Fruit fly (Drosophila melanogaster) whole organism, embryonic: Measurements from ENCODE around the gene Shc.
A peak's percentile ranks its signal among the peaks of the same experiment; 100 is the strongest.

Experiments
- Abd-B ChIP-seq: fragments of 200-800 bp; sonication (Bioruptor generic); optimal IDR thresholded peaks from 2 replicates; lab custom pipeline; 2018; ENCODE audit warnings: missing biosample characterization, mild to moderate bottlenecking, missing genetic modification characterization, moderate library complexity
- Antp ChIP-seq: fragments of 200-800 bp; sonication (Bioruptor generic); optimal IDR thresholded peaks from 3 replicates; lab custom pipeline; 2016; ENCODE audit warnings: missing biosample characterization, missing genetic modification characterization
- Atf-2 ChIP-seq: fragments of 200-800 bp; sonication (Bioruptor generic); optimal IDR thresholded peaks from 2 replicates; lab custom pipeline; 2016; ENCODE audit warnings: missing biosample characterization, missing genetic modification characterization
- CG10321 ChIP-seq: fragments of 200-800 bp; sonication (Bioruptor generic); IDR thresholded peaks from 2 replicates; pipeline ENCODE4 v1.3.6; 2022; ENCODE audit warnings: missing biosample characterization, missing genetic modification characterization
- CG10543 ChIP-seq: fragments of 200-800 bp; sonication (Bioruptor generic); optimal IDR thresholded peaks from 3 replicates; lab custom pipeline; 2017; ENCODE audit warnings: missing biosample characterization, mild to moderate bottlenecking, missing genetic modification characterization, moderate library complexity
- CG14860 ChIP-seq: fragments of 200-800 bp; sonication (Bioruptor generic); IDR thresholded peaks from 3 replicates; pipeline ENCODE4 v1.3.6; 2022; ENCODE audit warnings: missing biosample characterization, missing genetic modification characterization; ENCODE audit not compliant: partially characterized antibody
- CG15073 ChIP-seq: fragments of 200-800 bp; sonication (Bioruptor generic); optimal IDR thresholded peaks from 2 replicates; lab custom pipeline; 2016; ENCODE audit warnings: missing biosample characterization, missing genetic modification characterization
- CG1603 ChIP-seq: fragments of 200-800 bp; sonication (Bioruptor generic); optimal IDR thresholded peaks from 2 replicates; lab custom pipeline; 2019; ENCODE audit warnings: missing biosample characterization, mild to moderate bottlenecking, missing genetic modification characterization, moderate library complexity
- CG17186 ChIP-seq: fragments of 200-800 bp; sonication (Bioruptor generic); optimal IDR thresholded peaks from 3 replicates; lab custom pipeline; 2017; ENCODE audit warnings: missing biosample characterization, missing genetic modification reagents, missing genetic modification characterization
- CG31441 ChIP-seq: fragments of 200-800 bp; sonication (Bioruptor generic); IDR thresholded peaks from 2 replicates; pipeline ENCODE4 v1.3.6; 2022; ENCODE audit warnings: missing biosample characterization, missing genetic modification characterization
- CG42726 ChIP-seq: fragments of 200-800 bp; sonication (Bioruptor generic); IDR thresholded peaks from 2 replicates; pipeline ENCODE4 v1.3.6; 2022; ENCODE audit warnings: missing biosample characterization, missing genetic modification characterization; ENCODE audit not compliant: partially characterized antibody
- CG4707 ChIP-seq: fragments of 200-800 bp; sonication (Bioruptor generic); optimal IDR thresholded peaks from 2 replicates; lab custom pipeline; 2018; ENCODE audit warnings: missing biosample characterization, mild to moderate bottlenecking, missing genetic modification characterization, moderate library complexity
- CG6654 ChIP-seq: fragments of 200-800 bp; sonication (Bioruptor generic); optimal IDR thresholded peaks from 2 replicates; lab custom pipeline; 2017; ENCODE audit warnings: missing biosample characterization, mild to moderate bottlenecking, missing genetic modification characterization
- CG6791 ChIP-seq: fragments of 200-800 bp; sonication (Bioruptor generic); IDR thresholded peaks from 3 replicates; pipeline ENCODE4 v1.3.6; 2022; ENCODE audit warnings: missing biosample characterization, missing genetic modification characterization; ENCODE audit not compliant: partially characterized antibody
- CG7271 ChIP-seq: fragments of 200-800 bp; sonication (Bioruptor generic); optimal IDR thresholded peaks from 2 replicates; lab custom pipeline; 2018; ENCODE audit warnings: missing biosample characterization, mild to moderate bottlenecking, missing genetic modification characterization, moderate library complexity
- CG9817 ChIP-seq: fragments of 200-800 bp; sonication (Bioruptor generic); optimal IDR thresholded peaks from 2 replicates; lab custom pipeline; 2018; ENCODE audit warnings: missing biosample characterization, mild to moderate bottlenecking, missing genetic modification characterization, moderate library complexity
- CrebB ChIP-seq: fragments of 200-800 bp; sonication (Bioruptor generic); optimal IDR thresholded peaks from 3 replicates; lab custom pipeline; 2018; ENCODE audit warnings: missing biosample characterization, mild to moderate bottlenecking, missing genetic modification characterization
- D19A ChIP-seq: fragments of 200-800 bp; optimal IDR thresholded peaks from 3 replicates; lab custom pipeline; 2019; ENCODE audit warnings: missing biosample characterization, mild to moderate bottlenecking, missing genetic modification characterization, moderate library complexity
- Dfd ChIP-seq, 2 experiments: fragments of >200 bp; optimal IDR thresholded peaks; 2 replicates each; lab custom pipeline; 2017; ENCODE audit warnings: missing biosample characterization in 2 of 2, missing genetic modification characterization in 2 of 2
- Dip2 ChIP-seq: fragments of 200-800 bp; sonication (Bioruptor generic); IDR thresholded peaks from 2 replicates; pipeline ENCODE4 v1.3.6; 2022; ENCODE audit warnings: missing biosample characterization, missing genetic modification characterization
- Dll ChIP-seq: fragments of 200-800 bp; sonication (Bioruptor generic); IDR thresholded peaks from 4 replicates; pipeline ENCODE4 v1.3.6; 2022; ENCODE audit warnings: missing biosample characterization, missing genetic modification characterization; ENCODE audit not compliant: partially characterized antibody
- Doc3 ChIP-seq: fragments of 200-800 bp; sonication (Bioruptor generic); IDR thresholded peaks from 3 replicates; pipeline ENCODE4 v1.3.6; 2022; ENCODE audit warnings: missing biosample characterization, missing genetic modification characterization; ENCODE audit not compliant: partially characterized antibody
- Fer2 ChIP-seq: fragments of 200-800 bp; sonication (Bioruptor generic); optimal IDR thresholded peaks from 2 replicates; lab custom pipeline; 2018; ENCODE audit warnings: missing biosample characterization, mild to moderate bottlenecking, missing genetic modification characterization, moderate library complexity
- HmgZ ChIP-seq: fragments of 200-800 bp; sonication (Bioruptor generic); optimal IDR thresholded peaks from 2 replicates; lab custom pipeline; 2018; ENCODE audit warnings: missing biosample characterization, mild to moderate bottlenecking, missing genetic modification characterization
- Mad ChIP-seq: fragments of 200-800 bp; sonication (Bioruptor generic); optimal IDR thresholded peaks from 2 replicates; lab custom pipeline; 2016; ENCODE audit warnings: missing biosample characterization, missing genetic modification characterization
- Meics ChIP-seq: fragments of 200-800 bp; sonication (Bioruptor generic); optimal IDR thresholded peaks from 2 replicates; lab custom pipeline; 2017; ENCODE audit warnings: missing biosample characterization, mild to moderate bottlenecking, missing genetic modification characterization
- Pdp1 ChIP-seq, 2 experiments: fragments of 200-800 bp; sonication (Bioruptor generic); optimal IDR thresholded peaks; 3 replicates each; lab custom pipeline; 2016; ENCODE audit warnings: missing biosample characterization in 2 of 2, missing genetic modification characterization in 2 of 2, mild to moderate bottlenecking in 1 of 2, moderate library complexity in 1 of 2
- Spps ChIP-seq: fragments of 200-800 bp; sonication (Bioruptor generic); optimal IDR thresholded peaks from 2 replicates; lab custom pipeline; 2018; ENCODE audit warnings: missing biosample characterization, mild to moderate bottlenecking, missing genetic modification characterization
- Sry-δ ChIP-seq: fragments of 200-800 bp; sonication (Bioruptor generic); optimal IDR thresholded peaks from 2 replicates; lab custom pipeline; 2016; ENCODE audit warnings: missing biosample characterization, missing genetic modification characterization
- Xrp1 ChIP-seq: fragments of 200-800 bp; sonication (Bioruptor generic); IDR thresholded peaks from 2 replicates; pipeline ENCODE4 v1.3.6; 2022; ENCODE audit warnings: missing biosample characterization, missing genetic modification characterization
- YL-1 ChIP-seq: fragments of 200-800 bp; sonication (Bioruptor generic); optimal IDR thresholded peaks from 3 replicates; lab custom pipeline; 2017; ENCODE audit warnings: missing biosample characterization, mild to moderate bottlenecking, missing genetic modification characterization
- crol ChIP-seq: fragments of 200-800 bp; sonication (Bioruptor generic); IDR thresholded peaks from 2 replicates; pipeline ENCODE4 v1.3.6; 2022; ENCODE audit warnings: missing biosample characterization, missing genetic modification characterization
- cwo ChIP-seq: fragments of 200-800 bp; sonication (Bioruptor generic); optimal IDR thresholded peaks from 3 replicates; lab custom pipeline; 2017; ENCODE audit warnings: missing biosample characterization, missing genetic modification characterization, mild to moderate bottlenecking, moderate library complexity, missing genetic modification reagents
- gcm ChIP-seq: fragments of 200-800 bp; sonication (Bioruptor generic); optimal IDR thresholded peaks from 2 replicates; lab custom pipeline; 2019; ENCODE audit warnings: missing biosample characterization, mild to moderate bottlenecking, missing genetic modification characterization, moderate library complexity
- ind ChIP-seq: fragments of 200-800 bp; sonication (Bioruptor generic); optimal IDR thresholded peaks from 3 replicates; lab custom pipeline; 2016; ENCODE audit warnings: missing biosample characterization, missing genetic modification characterization
- kah ChIP-seq: fragments of 200-800 bp; sonication (Bioruptor generic); optimal IDR thresholded peaks from 2 replicates; lab custom pipeline; 2018; ENCODE audit warnings: missing biosample characterization, mild to moderate bottlenecking, missing genetic modification characterization
- knrl ChIP-seq: fragments of 200-800 bp; sonication (Bioruptor generic); IDR thresholded peaks from 3 replicates; pipeline ENCODE4 v1.3.6; 2022; ENCODE audit warnings: missing biosample characterization, missing genetic modification characterization; ENCODE audit not compliant: partially characterized antibody
- lola ChIP-seq, 3 experiments: fragments of >200 bp in 2 of 3; fragments of 200-800 bp in 1 of 3; sonication (Bioruptor generic) in 1 of 3; optimal IDR thresholded peaks; 2 replicates each; lab custom pipeline; 2017 to 2019; ENCODE audit warnings: missing biosample characterization in 3 of 3, missing genetic modification characterization in 3 of 3, mild to moderate bottlenecking in 1 of 3, moderate library complexity in 1 of 3
- mld ChIP-seq: fragments of 200-800 bp; sonication (Bioruptor generic); IDR thresholded peaks from 3 replicates; pipeline ENCODE4 v1.3.6; 2022; ENCODE audit warnings: missing biosample characterization, missing genetic modification characterization; ENCODE audit not compliant: partially characterized antibody
- org-1 ChIP-seq: fragments of 200-800 bp; sonication (Bioruptor generic); optimal IDR thresholded peaks from 2 replicates; lab custom pipeline; 2017; ENCODE audit warnings: missing biosample characterization, missing genetic modification characterization
- peb ChIP-seq: fragments of 200-800 bp; sonication (Bioruptor generic); IDR thresholded peaks from 2 replicates; pipeline ENCODE4 v1.3.6; 2022; ENCODE audit warnings: missing biosample characterization, missing genetic modification characterization
- pnt ChIP-seq: fragments of 200-800 bp; sonication (Bioruptor generic); optimal IDR thresholded peaks from 3 replicates; lab custom pipeline; 2016; ENCODE audit warnings: missing biosample characterization, missing genetic modification characterization
- pzg ChIP-seq: fragments of 200-800 bp; sonication (Bioruptor generic); optimal IDR thresholded peaks from 3 replicates; lab custom pipeline; 2018; ENCODE audit warnings: missing biosample characterization, mild to moderate bottlenecking, missing genetic modification characterization, moderate library complexity
- sens-2 ChIP-seq: fragments of 200-800 bp; sonication (Bioruptor generic); IDR thresholded peaks from 2 replicates; pipeline ENCODE4 v1.3.6; 2022; ENCODE audit warnings: missing biosample characterization, missing genetic modification characterization
- slp2 ChIP-seq: fragments of 200-800 bp; sonication (Bioruptor generic); optimal IDR thresholded peaks from 2 replicates; lab custom pipeline; 2016; ENCODE audit warnings: missing biosample characterization, missing genetic modification characterization
- stc ChIP-seq: fragments of 200-800 bp; sonication (Bioruptor generic); IDR thresholded peaks from 2 replicates; pipeline ENCODE4 v1.3.6; 2022; ENCODE audit warnings: missing biosample characterization, missing genetic modification characterization
- tio ChIP-seq: fragments of 200-800 bp; sonication (Bioruptor generic); optimal IDR thresholded peaks from 2 replicates; lab custom pipeline; 2017; ENCODE audit warnings: missing biosample characterization, missing genetic modification characterization, inconsistent platforms
- yki ChIP-seq: fragments of >200 bp; optimal IDR thresholded peaks from 3 replicates; lab custom pipeline; 2018
- zen2 ChIP-seq: fragments of 200-800 bp; sonication (Bioruptor generic); IDR thresholded peaks from 3 replicates; pipeline ENCODE4 v1.3.6; 2022; ENCODE audit warnings: missing biosample characterization, missing genetic modification characterization; ENCODE audit not compliant: partially characterized antibody

Gene Shc

dm6 chr3L:9455819-9456388, 29.1 kb downstream of the Shc start, which contains the start of the genes phol and CG3552 (continued):
- peak; percentile 62 for TF ChIP-seq Sry-δ
- TF ChIP-seq slp2: no peak
- TF ChIP-seq gcm: no peak
- TF ChIP-seq pnt: no peak
- TF ChIP-seq CG10543 (GFP tag; lab: Kevin White, UChicago): peak; percentile 45
- peak; percentile 18 for TF ChIP-seq Abd-B (GFP tag; lab: Kevin White, UChicago)
- TF ChIP-seq pzg (GFP tag; lab: Kevin White, UChicago): peak; percentile 57
- TF ChIP-seq Fer2: no peak
- TF ChIP-seq Dip2 (GFP tag; lab: Robert Waterston, UW): no peak
- 0 out of 3 replicates have a peak, but pooled peaks have one; percentile 37 for TF ChIP-seq knrl (GFP tag; lab: Robert Waterston, UW)
- no peak for TF ChIP-seq zen2 (GFP tag; lab: Robert Waterston, UW)
- no peak for TF ChIP-seq ind (GFP tag; lab: Kevin White, UChicago)
- TF ChIP-seq CG14860 (GFP tag; lab: Robert Waterston, UW): peak; percentile 52; the same call in 2 of the 3 replicates
- no peak for TF ChIP-seq CG10321 (GFP tag; lab: Robert Waterston, UW)
- peak; percentile 4 for TF ChIP-seq Atf-2 (GFP tag; lab: Kevin White, UChicago)
- TF ChIP-seq Dll: peak; percentile 52; the same call in 1 of the 4 replicates
- TF ChIP-seq cwo: no peak
- 0 out of 3 replicates have a peak, but pooled peaks have one; percentile 46 for TF ChIP-seq Doc3 (GFP tag; lab: Robert Waterston, UW)
- no peak for TF ChIP-seq peb (GFP tag; lab: Robert Waterston, UW)
- peak; percentile 73 for TF ChIP-seq CG1603 (tag; lab: Kevin White, UChicago)
- TF ChIP-seq CG15073 (GFP tag; lab: Kevin White, UChicago): no peak
- TF ChIP-seq Xrp1 (GFP tag; lab: Robert Waterston, UW): no peak
- no peak for TF ChIP-seq mld (GFP tag; lab: Robert Waterston, UW)
- TF ChIP-seq D19A (tag; lab: Kevin White, UChicago): no peak
- peak in 1 of 2 experiments; percentile 31 for TF ChIP-seq Pdp1 (GFP tag; optimal IDR thresholded peaks at IDR 0.05; lab: Kevin White, UChicago)
- TF ChIP-seq kah (GFP tag; lab: Kevin White, UChicago): no peak
- TF ChIP-seq CG6654 (GFP tag; lab: Kevin White, UChicago): no peak
- no peak for TF ChIP-seq Mad (GFP tag; lab: Kevin White, UChicago)
- TF ChIP-seq CG9817 (tag; lab: Kevin White, UChicago): no peak
- no peak for TF ChIP-seq CG31441 (GFP tag; lab: Robert Waterston, UW)
- TF ChIP-seq tio (GFP tag; lab: Kevin White, UChicago): no peak
- TF ChIP-seq stc: no peak
- no peak for TF ChIP-seq yki (lab: Kevin White, UChicago)
- peak; percentile 79 for TF ChIP-seq YL-1
- TF ChIP-seq CG17186 (GFP tag; lab: Kevin White, UChicago): peak; percentile 97
- no peak for TF ChIP-seq Dfd (GFP tag; optimal IDR thresholded peaks at IDR 0.05; lab: Kevin White, UChicago)
- TF ChIP-seq Spps (tag; lab: Kevin White, UChicago): no peak
- TF ChIP-seq sens-2 (GFP tag; lab: Robert Waterston, UW): no peak
- TF ChIP-seq CG7271: no peak
- TF ChIP-seq Meics: no peak
- no peak for TF ChIP-seq Antp (GFP tag; lab: Kevin White, UChicago)
- TF ChIP-seq CrebB (tag; lab: Kevin White, UChicago): no peak
- TF ChIP-seq org-1: no peak
- TF ChIP-seq CG6791 (GFP tag; lab: Robert Waterston, UW): peak; percentile 27; the same call in 2 of the 3 replicates
- TF ChIP-seq crol (GFP tag; lab: Robert Waterston, UW): peak; percentile 25; the same call in 1 of the 2 replicates
- no peak for TF ChIP-seq CG42726
- TF ChIP-seq lola (GFP tag; optimal IDR thresholded peaks at IDR 0.05; lab: Kevin White, UChicago): no peak
- no peak for TF ChIP-seq CG4707
- TF ChIP-seq HmgZ (tag; lab: Kevin White, UChicago): peak; percentile 3
